Worm (Caenorhabditis elegans): ENCODE data around the gene R02F2.9.

R02F2.9 gene

ce11 chrIII:5478011-5478410 lies 21.0 kb upstream of the R02F2.9 start, which contains the start of gene R02F2.10:
TSS of gene R02F2.10 (plus strand) at chrIII:5478311.
- TF ChIP-seq isw-1 (GFP tag; IDR thresholded peaks at IDR 0.05) (no peak), tbx-2 (tag; optimal IDR thresholded peaks at IDR 0.05) (no peak), sup-37 (GFP tag; optimal IDR thresholded peaks at IDR 0.05) (no peak), skn-1 (tag; optimal IDR thresholded peaks at IDR 0.05) (no peak), C04F5.9 (tag; optimal IDR thresholded peaks at IDR 0.05) (no peak), nhr-28 (tag; optimal IDR thresholded peaks at IDR 0.05) (no peak), mab-9 (GFP tag; IDR thresholded peaks at IDR 0.05) (no peak), ztf-11 (tag; optimal IDR thresholded peaks at IDR 0.05) (no peak), hlh-4 (tag; optimal IDR thresholded peaks at IDR 0.05) (no peak), mef-2 (tag; optimal IDR thresholded peaks at IDR 0.05) (no peak), nhr-71 (tag; optimal IDR thresholded peaks at IDR 0.05) (no peak)

- TF ChIP-seq unc-62 (GFP tag; optimal IDR thresholded peaks at IDR 0.05) (no peak), unc-98 (GFP tag; IDR thresholded peaks at IDR 0.05) (no peak), Y116A8C.19 (tag; optimal IDR thresholded peaks at IDR 0.05; ENCODE audit: borderline replicate concordance) (no peak), aha-1 (tag; optimal IDR thresholded peaks at IDR 0.05) (no peak), unc-86 (tag; optimal IDR thresholded peaks at IDR 0.05) (no peak), ets-5 (GFP tag; IDR thresholded peaks at IDR 0.05) (no peak), elt-3 (tag; optimal IDR thresholded peaks at IDR 0.05) (no peak), nhr-47 (tag; optimal IDR thresholded peaks at IDR 0.05) (no peak), efl-1 (optimal IDR thresholded peaks at IDR 0.05) (no peak), efl-1 (GFP tag; optimal IDR thresholded peaks at IDR 0.05 in 1 of 2) (no peak), lsy-2 (tag; optimal IDR thresholded peaks at IDR 0.05) (no peak), isw-1 (GFP tag; IDR thresholded peaks at IDR 0.05) (no peak), pax-3 (tag; optimal IDR thresholded peaks at IDR 0.05) (no peak), snpc-4 (tag; optimal IDR thresholded peaks at IDR 0.05) (no peak), nhr-77 (tag; optimal IDR thresholded peaks at IDR 0.05) (no peak), nhr-90 (tag; optimal IDR thresholded peaks at IDR 0.05; ENCODE audit: poor library complexity) (no peak), nhr-76 (tag; optimal IDR thresholded peaks at IDR 0.05) (no peak), tbx-2 (tag; optimal IDR thresholded peaks at IDR 0.05) (no peak), sptf-1 (tag; optimal IDR thresholded peaks at IDR 0.05) (no peak)
Observed at ce11 chrIII:5478824-5479368, 20.1 kb upstream of the R02F2.9 start, which contains the start of the genes R02F2.6 and R02F2.5. TSS of gene R02F2.6 (minus strand) at chrIII:5478924. TSS of gene R02F2.5 (plus strand) at chrIII:5479318.

- TF ChIP-seq hlh-17 (GFP tag; optimal IDR thresholded peaks at IDR 0.05; ENCODE audit: borderline replicate concordance) (no peak), aly-2 (tag; optimal IDR thresholded peaks at IDR 0.05) (no peak), snu-23 (GFP tag; optimal IDR thresholded peaks at IDR 0.05) (no peak), ztf-11 (tag; optimal IDR thresholded peaks at IDR 0.05) (no peak), C04F5.9 (tag; optimal IDR thresholded peaks at IDR 0.05) (no peak), efl-1 (optimal IDR thresholded peaks at IDR 0.05) (no peak), efl-1 (GFP tag; optimal IDR thresholded peaks at IDR 0.05 in 1 of 2) (peak in 1 of 2 experiments; percentile 83), ceh-8 (GFP tag; optimal IDR thresholded peaks at IDR 0.05) (no peak), skn-1 (tag; optimal IDR thresholded peaks at IDR 0.05) (no peak)
Observed at ce11 chrIII:5479493-5480167, 19.4 kb upstream of the R02F2.9 start.

ce11 chrIII:5483738-5484315 lies 15.2 kb upstream of the R02F2.9 start, which contains the start of the genes R02F2.7 and R02F2.4:
TSS of gene R02F2.7 (minus strand) at chrIII:5483773.
TSS of gene R02F2.4 (plus strand) at chrIII:5484289.
- TF ChIP-seq lin-35 (GFP tag; optimal IDR thresholded peaks at IDR 0.05) (peak; percentile 73 to 94), blmp-1 (tag; optimal IDR thresholded peaks at IDR 0.05) (peak; percentile 36), lin-15B (tag; optimal IDR thresholded peaks at IDR 0.05) (no peak), dpl-1 (GFP tag; optimal IDR thresholded peaks at IDR 0.05) (peak; percentile 70 to 89 (median 86)), ceh-90 (tag; optimal IDR thresholded peaks at IDR 0.05) (no peak), efl-1 (optimal IDR thresholded peaks at IDR 0.05) (peak in 1 of 2 experiments; percentile 83), efl-1 (GFP tag; optimal IDR thresholded peaks at IDR 0.05 in 1 of 2) (peak; percentile 87 to 99), C16A3.4 (tag; optimal IDR thresholded peaks at IDR 0.05) (peak; percentile 21), lsy-2 (tag; optimal IDR thresholded peaks at IDR 0.05) (peak in 1 of 2 experiments; percentile 60)
